Worm (Caenorhabditis elegans): ENCODE data around the gene cgef-1.

DNA sequence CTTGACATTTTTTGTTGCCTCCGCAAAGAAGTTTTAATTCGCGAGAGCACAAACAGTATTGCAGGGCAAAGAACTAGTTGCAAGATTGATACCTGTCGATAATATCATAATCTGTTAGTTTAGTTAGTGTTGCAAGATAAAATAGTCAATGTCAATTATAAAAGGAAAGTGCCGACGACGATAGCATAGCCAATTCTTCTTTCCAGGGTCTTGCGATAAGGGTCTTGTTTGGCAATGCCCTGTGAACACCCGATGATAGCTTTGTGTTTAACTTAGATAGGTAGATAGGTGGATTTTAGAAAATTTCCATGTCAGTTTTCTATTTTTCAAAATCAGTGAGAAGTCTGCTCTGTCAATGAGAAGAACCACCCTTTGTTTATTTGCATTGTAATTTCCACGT, 22.5 kb downstream of the cgef-1 start:
- no peak for TF ChIP-seq fkh-10 (GFP tag; optimal IDR thresholded peaks at IDR 0.05)
- no peak for TF ChIP-seq ztf-4 (tag; optimal IDR thresholded peaks at IDR 0.05)
- no peak for TF ChIP-seq nhr-237 (tag; optimal IDR thresholded peaks at IDR 0.05)
- no peak for TF ChIP-seq nhr-67 (tag; optimal IDR thresholded peaks at IDR 0.05)
- TF ChIP-seq elt-1 (tag; optimal IDR thresholded peaks at IDR 0.05), result no peak
- TF ChIP-seq aly-2 (tag; optimal IDR thresholded peaks at IDR 0.05), result no peak
